Worm (Caenorhabditis elegans) whole organism, L2 larva: ENCODE measurements around the gene nlp-5.

Source experiments
- C34F6.9 ChIP-seq: fragments of 150-350 bp; optimal IDR thresholded peaks from 2 replicates; lab custom pipeline; 2014; ENCODE audit warnings: missing biosample characterization, missing genetic modification characterization
- R02D3.7 ChIP-seq: fragments of 150-350 bp; optimal IDR thresholded peaks from 2 replicates; lab custom pipeline; 2014; ENCODE audit warnings: missing biosample characterization, missing genetic modification characterization
- Y55F3AM.14 ChIP-seq: fragments of 200-800 bp; sonication (Bioruptor generic); optimal IDR thresholded peaks from 2 replicates; lab custom pipeline; 2018; ENCODE audit warnings: mild to moderate bottlenecking, missing genetic modification characterization, missing compliant biosample characterization
- ZK546.5 ChIP-seq: sonication (generic microtip); optimal IDR thresholded peaks from 2 replicates; lab custom pipeline; 2017; ENCODE audit warnings: missing biosample characterization, missing genetic modification characterization
- blmp-1 ChIP-seq: sonication (generic microtip); optimal IDR thresholded peaks from 2 replicates; lab custom pipeline; 2017; ENCODE audit warnings: missing genetic modification characterization, mild to moderate bottlenecking, missing compliant biosample characterization, antibody characterized with exemption, moderate library complexity; ENCODE audit not compliant: insufficient read depth
- ceh-16 ChIP-seq: fragments of 150-350 bp; optimal IDR thresholded peaks from 2 replicates; lab custom pipeline; 2014; ENCODE audit warnings: missing biosample characterization, missing genetic modification characterization
- crh-2 ChIP-seq: sonication (generic microtip); optimal IDR thresholded peaks from 2 replicates; lab custom pipeline; 2017; ENCODE audit warnings: missing biosample characterization, missing genetic modification characterization
- dmd-4 ChIP-seq: sonication (generic microtip); optimal IDR thresholded peaks from 2 replicates; lab custom pipeline; 2017; ENCODE audit warnings: missing biosample characterization, missing genetic modification characterization
- egl-27 ChIP-seq: sonication (generic microtip); optimal IDR thresholded peaks from 3 replicates; lab custom pipeline; 2017; ENCODE audit warnings: missing biosample characterization, missing genetic modification reagents, missing genetic modification characterization
- elt-1 ChIP-seq: fragments of 150-350 bp; optimal IDR thresholded peaks from 2 replicates; lab custom pipeline; 2014; ENCODE audit warnings: missing biosample characterization, missing genetic modification characterization
- gmeb-1 ChIP-seq: fragments of 150-350 bp; optimal IDR thresholded peaks from 2 replicates; lab custom pipeline; 2014; ENCODE audit warnings: missing biosample characterization, missing genetic modification characterization
- lin-13 ChIP-seq: fragments of 150-350 bp; optimal IDR thresholded peaks from 2 replicates; lab custom pipeline; 2014; ENCODE audit warnings: missing biosample characterization, missing genetic modification reagents, missing genetic modification characterization
- lin-39 ChIP-seq: fragments of 150-350 bp; optimal IDR thresholded peaks from 2 replicates; lab custom pipeline; 2014; ENCODE audit warnings: missing biosample characterization, missing genetic modification reagents, missing genetic modification characterization
- lsy-2 ChIP-seq, 2 experiments: fragments of 150-350 bp in 1 of 2; sonication (generic microtip) in 1 of 2; optimal IDR thresholded peaks; 2 replicates each; lab custom pipeline; 2014 to 2017; ENCODE audit warnings: missing biosample characterization in 2 of 2, missing genetic modification characterization in 2 of 2
- mab-5 ChIP-seq: fragments of 150-350 bp; optimal IDR thresholded peaks from 2 replicates; lab custom pipeline; 2014; ENCODE audit warnings: missing biosample characterization, missing genetic modification characterization
- mbf-1 ChIP-seq: sonication (generic microtip); optimal IDR thresholded peaks from 2 replicates; lab custom pipeline; 2017; ENCODE audit warnings: missing biosample characterization, missing genetic modification characterization
- nhr-10 ChIP-seq: sonication (generic microtip); optimal IDR thresholded peaks from 2 replicates; lab custom pipeline; 2017; ENCODE audit warnings: missing biosample characterization, missing genetic modification characterization
- nhr-11 ChIP-seq: fragments of 150-350 bp; optimal IDR thresholded peaks from 2 replicates; lab custom pipeline; 2014; ENCODE audit warnings: missing biosample characterization, missing genetic modification characterization
- nhr-12 ChIP-seq: fragments of 150-350 bp; optimal IDR thresholded peaks from 2 replicates; lab custom pipeline; 2014; ENCODE audit warnings: missing biosample characterization, missing genetic modification characterization
- nhr-21 ChIP-seq: fragments of 150-350 bp; optimal IDR thresholded peaks from 2 replicates; lab custom pipeline; 2014; ENCODE audit warnings: missing biosample characterization, missing genetic modification characterization
- nhr-23 ChIP-seq: fragments of 150-350 bp; optimal IDR thresholded peaks from 2 replicates; lab custom pipeline; 2014; ENCODE audit warnings: missing biosample characterization, missing genetic modification reagents, missing genetic modification characterization
- nhr-237 ChIP-seq: fragments of 150-350 bp; optimal IDR thresholded peaks from 2 replicates; lab custom pipeline; 2014; ENCODE audit warnings: missing biosample characterization, missing genetic modification characterization
- nhr-25 ChIP-seq: fragments of 150-350 bp; sonication (generic microtip); optimal IDR thresholded peaks from 3 replicates; lab custom pipeline; 2014; ENCODE audit warnings: missing biosample characterization, missing genetic modification characterization
- nhr-6 ChIP-seq: fragments of 150-350 bp; optimal IDR thresholded peaks from 2 replicates; lab custom pipeline; 2014; ENCODE audit warnings: missing biosample characterization, missing genetic modification characterization
- peb-1 ChIP-seq: fragments of 150-350 bp; optimal IDR thresholded peaks from 2 replicates; lab custom pipeline; 2014; ENCODE audit warnings: missing biosample characterization, missing genetic modification characterization
- sem-4 ChIP-seq: fragments of 150-350 bp; optimal IDR thresholded peaks from 2 replicates; lab custom pipeline; 2014; ENCODE audit warnings: missing biosample characterization, missing genetic modification reagents, missing genetic modification characterization
- skn-1 ChIP-seq: sonication (generic microtip); optimal IDR thresholded peaks from 2 replicates; lab custom pipeline; 2017; ENCODE audit warnings: missing biosample characterization, missing genetic modification characterization
- unc-39 ChIP-seq: fragments of 150-350 bp; optimal IDR thresholded peaks from 2 replicates; lab custom pipeline; 2014; ENCODE audit warnings: missing biosample characterization, missing genetic modification characterization
- unc-55 ChIP-seq: fragments of 150-350 bp; sonication (generic microtip); optimal IDR thresholded peaks from 3 replicates; lab custom pipeline; 2014; ENCODE audit warnings: missing biosample characterization, missing genetic modification reagents, missing genetic modification characterization
- unc-62 ChIP-seq: fragments of 150-350 bp; optimal IDR thresholded peaks from 2 replicates; lab custom pipeline; 2014; ENCODE audit warnings: missing biosample characterization, missing genetic modification reagents, missing genetic modification characterization
- zag-1 ChIP-seq: fragments of 150-350 bp; optimal IDR thresholded peaks from 2 replicates; lab custom pipeline; 2014; ENCODE audit warnings: missing biosample characterization, missing genetic modification characterization
- ztf-1 ChIP-seq: fragments of 200-800 bp; sonication (Bioruptor generic); conservative IDR thresholded peaks from 2 replicates; pipeline ENCODE4 v1.3.6; 2022; ENCODE audit warnings: missing genetic modification characterization, missing compliant biosample characterization
- ztf-11 ChIP-seq: sonication (generic microtip); optimal IDR thresholded peaks from 2 replicates; lab custom pipeline; 2017; ENCODE audit warnings: missing biosample characterization, missing genetic modification characterization
- ztf-4 ChIP-seq: fragments of 150-350 bp; optimal IDR thresholded peaks from 2 replicates; lab custom pipeline; 2014; ENCODE audit warnings: missing biosample characterization, missing genetic modification characterization

nlp-5 gene

ce11 chrII:8238155-8238554 lies at the start of gene nlp-5:
TSS of gene nlp-5 (plus strand) at chrII:8238455.
- no peak for TF ChIP-seq skn-1
- TF ChIP-seq nhr-11 (tag; lab: Kevin White, UChicago), result no peak
- TF ChIP-seq zag-1 (tag; lab: Kevin White, UChicago), result no peak
- no peak for TF ChIP-seq egl-27 (tag; lab: Kevin White, UChicago)
- TF ChIP-seq ztf-1 (GFP tag; lab: Robert Waterston, UW), result no peak
- TF ChIP-seq nhr-25 (tag; lab: Kevin White, UChicago), result no peak

- no peak for TF ChIP-seq R02D3.7
- no peak for TF ChIP-seq mab-5 (tag; lab: Kevin White, UChicago)
- TF ChIP-seq Y55F3AM.14, result no peak
- no peak for TF ChIP-seq nhr-237 (tag; lab: Kevin White, UChicago)
- no peak for TF ChIP-seq ztf-4 (tag; lab: Kevin White, UChicago)
Measured at ce11 chrII:8190455-8190854, 47.8 kb upstream of the nlp-5 start, which contains the start of gene T05C12.8. TSS of gene T05C12.8 (minus strand) at chrII:8190555.

ce11 chrII:8193126-8193525 lies 45.1 kb upstream of the nlp-5 start, which contains the start of gene T05C12.9:
TSS of gene T05C12.9 (minus strand) at chrII:8193226.
- no peak for TF ChIP-seq unc-62 (GFP tag; lab: Kevin White, UChicago)
- no peak for TF ChIP-seq mbf-1 (tag; lab: Kevin White, UChicago)
- no peak for TF ChIP-seq nhr-23 (tag; lab: Kevin White, UChicago)
- no peak for TF ChIP-seq lin-39 (tag; lab: Kevin White, UChicago)
- no peak for TF ChIP-seq ZK546.5 (tag; lab: Kevin White, UChicago)
- TF ChIP-seq nhr-10 (tag; lab: Kevin White, UChicago), result no peak
- TF ChIP-seq ceh-16 (tag; lab: Kevin White, UChicago), result no peak
- no peak for TF ChIP-seq sem-4
- no peak for TF ChIP-seq lsy-2 (tag; optimal IDR thresholded peaks at IDR 0.05; lab: Kevin White, UChicago)
- TF ChIP-seq nhr-12 (tag; lab: Kevin White, UChicago), result no peak
- no peak for TF ChIP-seq nhr-237 (tag; lab: Kevin White, UChicago)
- TF ChIP-seq ztf-4 (tag; lab: Kevin White, UChicago), result no peak
- TF ChIP-seq skn-1, result no peak
- no peak for TF ChIP-seq unc-39 (tag; lab: Kevin White, UChicago)
- TF ChIP-seq dmd-4 (tag; lab: Kevin White, UChicago), result no peak
- no peak for TF ChIP-seq egl-27 (tag; lab: Kevin White, UChicago)
- TF ChIP-seq, all 48 proteins: peak for 0

ce11 chrII:8193922-8194321 lies 44.3 kb upstream of the nlp-5 start:
- no peak for TF ChIP-seq mbf-1 (tag; lab: Kevin White, UChicago)
- TF ChIP-seq nhr-6 (tag; lab: Kevin White, UChicago), result no peak
- no peak for TF ChIP-seq C34F6.9 (tag; lab: Kevin White, UChicago)
- TF ChIP-seq crh-2 (tag; lab: Kevin White, UChicago), result no peak
- no peak for TF ChIP-seq ztf-11 (tag; lab: Kevin White, UChicago)
- TF ChIP-seq unc-62 (GFP tag; lab: Kevin White, UChicago), result no peak
- no peak for TF ChIP-seq ztf-1 (GFP tag; lab: Robert Waterston, UW)
- TF ChIP-seq unc-55 (GFP tag; lab: Kevin White, UChicago), result no peak
- no peak for TF ChIP-seq lin-13
- no peak for TF ChIP-seq lsy-2 (tag; optimal IDR thresholded peaks at IDR 0.05; lab: Kevin White, UChicago)
- TF ChIP-seq gmeb-1, result no peak
- no peak for TF ChIP-seq nhr-23 (tag; lab: Kevin White, UChicago)
- no peak for TF ChIP-seq nhr-21 (tag; lab: Kevin White, UChicago)

- no peak for TF ChIP-seq peb-1 (tag; lab: Kevin White, UChicago)
- no peak for TF ChIP-seq Y55F3AM.14
- no peak for TF ChIP-seq elt-1
- no peak for TF ChIP-seq dmd-4 (tag; lab: Kevin White, UChicago)
Measured at ce11 chrII:8198503-8198902, 39.8 kb upstream of the nlp-5 start, which contains the start of gene qua-1. TSS of gene qua-1 (plus strand) at chrII:8198803.

- no peak for TF ChIP-seq ZK546.5 (tag; lab: Kevin White, UChicago)
- peak; percentile 88 for TF ChIP-seq blmp-1 (tag; lab: Kevin White, UChicago)
- TF ChIP-seq nhr-12 (tag; lab: Kevin White, UChicago), result no peak
- TF ChIP-seq, all 48 proteins: peak for 1
Measured at ce11 chrII:8199803-8200202, 38.5 kb upstream of the nlp-5 start.
